Worm (Caenorhabditis elegans) whole organism, late embryonic: ENCODE data around the gene npr-29.

Source experiments
- nhr-11 ChIP-seq: fragments of 150-350 bp; optimal IDR thresholded peaks from 2 replicates; lab custom pipeline; 2014; ENCODE audit warnings: missing biosample characterization, missing genetic modification characterization
- pat-9 ChIP-seq: fragments of 200-800 bp; sonication (Bioruptor generic); optimal IDR thresholded peaks from 2 replicates; lab custom pipeline; 2018; ENCODE audit warnings: mild to moderate bottlenecking, missing genetic modification characterization, moderate library complexity, missing compliant biosample characterization
- rnt-1 ChIP-seq: sonication (generic microtip); optimal IDR thresholded peaks from 2 replicates; lab custom pipeline; 2016; ENCODE audit warnings: missing genetic modification characterization, missing compliant biosample characterization

- no peak for TF ChIP-seq pat-9 (tag; lab: Kevin White, UChicago)
- no peak for TF ChIP-seq nhr-11 (tag; lab: Kevin White, UChicago)
- no peak for TF ChIP-seq rnt-1 (tag; lab: Kevin White, UChicago)
Observed at ce11 chrIII:9172702-9173101, 42.6 kb downstream of the npr-29 start, which contains the start of gene ina-1.
